Fruit fly (Drosophila melanogaster) whole organism, embryonic: ENCODE results near the gene LPCAT.
A peak's percentile ranks its signal among the peaks of the same experiment; 100 is the strongest.

Experiments
- CG1024 ChIP-seq: fragments of 200-800 bp; sonication (Bioruptor generic); IDR thresholded peaks from 2 replicates; pipeline ENCODE4 v1.3.6; 2022; ENCODE audit warnings: missing biosample characterization, missing genetic modification characterization
- CG10321 ChIP-seq: fragments of 200-800 bp; sonication (Bioruptor generic); IDR thresholded peaks from 2 replicates; pipeline ENCODE4 v1.3.6; 2022; ENCODE audit warnings: missing biosample characterization, missing genetic modification characterization
- CG11504 ChIP-seq: fragments of 200-800 bp; sonication (Bioruptor generic); optimal IDR thresholded peaks from 3 replicates; lab custom pipeline; 2019; ENCODE audit warnings: missing biosample characterization, mild to moderate bottlenecking, missing genetic modification characterization, moderate library complexity
- CG14441 ChIP-seq: fragments of 200-800 bp; sonication (Bioruptor generic); IDR thresholded peaks from 2 replicates; pipeline ENCODE4 v1.3.6; 2022; ENCODE audit warnings: missing biosample characterization, missing genetic modification characterization
- CG15011 ChIP-seq: fragments of 200-800 bp; sonication (Bioruptor generic); optimal IDR thresholded peaks from 3 replicates; lab custom pipeline; 2018; ENCODE audit warnings: missing biosample characterization, mild to moderate bottlenecking, missing genetic modification characterization
- CG15269 ChIP-seq: fragments of 200-800 bp; sonication (Bioruptor generic); optimal IDR thresholded peaks from 2 replicates; lab custom pipeline; 2018; ENCODE audit warnings: missing biosample characterization, mild to moderate bottlenecking, missing genetic modification characterization, moderate library complexity
- CG17385 ChIP-seq: fragments of 200-800 bp; sonication (Bioruptor generic); optimal IDR thresholded peaks from 3 replicates; lab custom pipeline; 2018; ENCODE audit warnings: missing biosample characterization, mild to moderate bottlenecking, missing genetic modification characterization
- CG31365 ChIP-seq: fragments of 200-800 bp; sonication (Bioruptor generic); optimal IDR thresholded peaks from 2 replicates; lab custom pipeline; 2018; ENCODE audit warnings: missing biosample characterization, mild to moderate bottlenecking, missing genetic modification characterization
- CG43689 ChIP-seq: fragments of 200-800 bp; sonication (Bioruptor generic); IDR thresholded peaks from 2 replicates; pipeline ENCODE4 v1.3.6; 2022; ENCODE audit warnings: missing biosample characterization, missing genetic modification characterization
- CG4617 ChIP-seq: fragments of 200-800 bp; sonication (Bioruptor generic); optimal IDR thresholded peaks from 3 replicates; lab custom pipeline; 2016; ENCODE audit warnings: missing biosample characterization, missing genetic modification characterization, borderline replicate concordance
- CG7271 ChIP-seq: fragments of 200-800 bp; sonication (Bioruptor generic); optimal IDR thresholded peaks from 2 replicates; lab custom pipeline; 2018; ENCODE audit warnings: missing biosample characterization, mild to moderate bottlenecking, missing genetic modification characterization, moderate library complexity
- CG7357 ChIP-seq: fragments of 200-800 bp; sonication (Bioruptor generic); IDR thresholded peaks from 3 replicates; pipeline ENCODE4 v1.3.6; 2022; ENCODE audit warnings: missing biosample characterization, missing genetic modification characterization
- CG7556 ChIP-seq: fragments of 200-800 bp; sonication (Bioruptor generic); optimal IDR thresholded peaks from 2 replicates; lab custom pipeline; 2017; ENCODE audit warnings: missing biosample characterization, mild to moderate bottlenecking, missing genetic modification characterization
- CG7963 ChIP-seq: fragments of 200-800 bp; sonication (Bioruptor generic); IDR thresholded peaks from 3 replicates; pipeline ENCODE4 v1.3.6; 2022; ENCODE audit warnings: missing biosample characterization, missing genetic modification characterization; ENCODE audit not compliant: partially characterized antibody
- CG8924 ChIP-seq: fragments of 200-800 bp; optimal IDR thresholded peaks from 3 replicates; lab custom pipeline; 2019; ENCODE audit warnings: missing biosample characterization, mild to moderate bottlenecking, missing genetic modification characterization, moderate library complexity
- CHES-1-like ChIP-seq: fragments of 200-800 bp; sonication (Bioruptor generic); optimal IDR thresholded peaks from 2 replicates; lab custom pipeline; 2016; ENCODE audit warnings: missing biosample characterization, missing genetic modification characterization
- Camta ChIP-seq: fragments of 200-800 bp; sonication (Bioruptor generic); optimal IDR thresholded peaks from 2 replicates; lab custom pipeline; 2016; ENCODE audit warnings: missing biosample characterization, missing genetic modification characterization
- D19B ChIP-seq: fragments of 200-800 bp; sonication (Bioruptor generic); optimal IDR thresholded peaks from 2 replicates; lab custom pipeline; 2017; ENCODE audit warnings: missing biosample characterization, mild to moderate bottlenecking, missing genetic modification characterization
- Drgx ChIP-seq: fragments of 200-800 bp; sonication (Bioruptor generic); IDR thresholded peaks from 2 replicates; pipeline ENCODE4 v1.3.6; 2022; ENCODE audit warnings: missing biosample characterization, missing genetic modification characterization
- Elba2 ChIP-seq: fragments of 200-800 bp; sonication (Bioruptor generic); optimal IDR thresholded peaks from 3 replicates; lab custom pipeline; 2016; ENCODE audit warnings: missing biosample characterization, missing genetic modification characterization
- Hey ChIP-seq: fragments of 200-800 bp; sonication (Bioruptor generic); optimal IDR thresholded peaks from 3 replicates; lab custom pipeline; 2018; ENCODE audit warnings: missing biosample characterization, mild to moderate bottlenecking, missing genetic modification characterization
- Hr78 ChIP-seq, 2 experiments: fragments of 200-800 bp in 1 of 2; fragments of >200 bp in 1 of 2; sonication (Bioruptor generic) in 1 of 2; optimal IDR thresholded peaks; 2 replicates each; lab custom pipeline; 2017 to 2019; ENCODE audit warnings: missing biosample characterization in 2 of 2, missing genetic modification characterization in 2 of 2, mild to moderate bottlenecking in 1 of 2, moderate library complexity in 1 of 2
- NC2α ChIP-seq: fragments of 200-800 bp; sonication (Bioruptor generic); optimal IDR thresholded peaks from 2 replicates; lab custom pipeline; 2016; ENCODE audit warnings: missing biosample characterization, missing genetic modification characterization
- Optix ChIP-seq: fragments of 200-800 bp; sonication (Bioruptor generic); IDR thresholded peaks from 3 replicates; pipeline ENCODE4 v1.3.6; 2022; ENCODE audit warnings: missing biosample characterization, missing genetic modification characterization
- PHDP ChIP-seq: fragments of 200-800 bp; sonication (Bioruptor generic); optimal IDR thresholded peaks from 3 replicates; lab custom pipeline; 2018; ENCODE audit warnings: missing biosample characterization, mild to moderate bottlenecking, missing genetic modification characterization, moderate library complexity
- Pdp1 ChIP-seq, 2 experiments: fragments of 200-800 bp; sonication (Bioruptor generic); optimal IDR thresholded peaks; 3 replicates each; lab custom pipeline; 2016; ENCODE audit warnings: missing biosample characterization in 2 of 2, missing genetic modification characterization in 2 of 2, mild to moderate bottlenecking in 1 of 2, moderate library complexity in 1 of 2
- Ptx1 ChIP-seq: fragments of 200-800 bp; sonication (Bioruptor generic); IDR thresholded peaks from 2 replicates; pipeline ENCODE4 v1.3.6; 2022; ENCODE audit warnings: missing biosample characterization, missing genetic modification characterization
- Sox100B ChIP-seq: fragments of 200-800 bp; sonication (Bioruptor generic); optimal IDR thresholded peaks from 3 replicates; lab custom pipeline; 2018; ENCODE audit warnings: missing biosample characterization, mild to moderate bottlenecking, missing genetic modification characterization
- Ssrp ChIP-seq: fragments of 200-800 bp; sonication (Bioruptor generic); optimal IDR thresholded peaks from 2 replicates; lab custom pipeline; 2018; ENCODE audit warnings: missing biosample characterization, mild to moderate bottlenecking, missing genetic modification characterization, moderate library complexity
- abd-A ChIP-seq: fragments of 200-800 bp; sonication (Bioruptor generic); optimal IDR thresholded peaks from 3 replicates; lab custom pipeline; 2019; ENCODE audit warnings: missing biosample characterization, mild to moderate bottlenecking, missing genetic modification characterization, moderate library complexity
- al ChIP-seq: fragments of 200-800 bp; sonication (Bioruptor generic); IDR thresholded peaks from 2 replicates; pipeline ENCODE4 v1.3.6; 2022; ENCODE audit warnings: missing biosample characterization, missing genetic modification characterization
- ara ChIP-seq: fragments of 200-800 bp; sonication (Bioruptor generic); IDR thresholded peaks from 2 replicates; pipeline ENCODE4 v1.3.6; 2022; ENCODE audit warnings: missing biosample characterization, missing genetic modification characterization
- chm ChIP-seq: fragments of 200-800 bp; sonication (Bioruptor generic); IDR thresholded peaks from 2 replicates; pipeline ENCODE4 v1.3.6; 2022; ENCODE audit warnings: missing biosample characterization, missing genetic modification characterization
- dan ChIP-seq: fragments of 200-800 bp; sonication (Bioruptor generic); IDR thresholded peaks from 2 replicates; pipeline ENCODE4 v1.3.6; 2022; ENCODE audit warnings: missing biosample characterization, missing genetic modification characterization
- dpn ChIP-seq, 2 experiments: fragments of 200-800 bp; sonication (Bioruptor generic); optimal IDR thresholded peaks; 3 replicates each; lab custom pipeline; 2016; ENCODE audit warnings: missing biosample characterization in 2 of 2, missing genetic modification characterization in 2 of 2
- en ChIP-seq: fragments of 200-800 bp; sonication (Bioruptor generic); optimal IDR thresholded peaks from 2 replicates; lab custom pipeline; 2016; ENCODE audit warnings: missing biosample characterization, missing genetic modification characterization
- ftz-f1 ChIP-seq: fragments of 200-800 bp; sonication (Bioruptor generic); optimal IDR thresholded peaks from 2 replicates; lab custom pipeline; 2016; ENCODE audit warnings: missing biosample characterization, missing genetic modification characterization
- gro ChIP-seq: fragments of 200-800 bp; sonication (Bioruptor generic); optimal IDR thresholded peaks from 2 replicates; lab custom pipeline; 2016; ENCODE audit warnings: missing biosample characterization, missing genetic modification characterization
- hbn ChIP-seq: fragments of 200-800 bp; sonication (Bioruptor generic); IDR thresholded peaks from 2 replicates; pipeline ENCODE4 v1.3.6; 2022; ENCODE audit warnings: missing biosample characterization, missing genetic modification characterization; ENCODE audit not compliant: partially characterized antibody
- ind ChIP-seq: fragments of 200-800 bp; sonication (Bioruptor generic); optimal IDR thresholded peaks from 3 replicates; lab custom pipeline; 2016; ENCODE audit warnings: missing biosample characterization, missing genetic modification characterization
- insv ChIP-seq, 2 experiments: fragments of 200-800 bp; sonication (Bioruptor generic); optimal IDR thresholded peaks; 3 replicates each; lab custom pipeline; 2016 to 2018; ENCODE audit warnings: missing biosample characterization in 2 of 2, missing genetic modification characterization in 2 of 2
- kah ChIP-seq: fragments of 200-800 bp; sonication (Bioruptor generic); optimal IDR thresholded peaks from 2 replicates; lab custom pipeline; 2018; ENCODE audit warnings: missing biosample characterization, mild to moderate bottlenecking, missing genetic modification characterization
- lab ChIP-seq: fragments of 200-800 bp; sonication (Bioruptor generic); optimal IDR thresholded peaks from 3 replicates; lab custom pipeline; 2017; ENCODE audit warnings: missing biosample characterization, missing genetic modification characterization, mild to moderate bottlenecking, moderate library complexity, missing genetic modification reagents
- lilli ChIP-seq: fragments of 200-800 bp; sonication (Bioruptor generic); optimal IDR thresholded peaks from 3 replicates; lab custom pipeline; 2016; ENCODE audit warnings: missing biosample characterization, missing genetic modification characterization
- luna ChIP-seq: fragments of 200-800 bp; sonication (Bioruptor generic); optimal IDR thresholded peaks from 2 replicates; lab custom pipeline; 2016; ENCODE audit warnings: missing biosample characterization, missing genetic modification characterization
- p53 ChIP-seq: fragments of 200-800 bp; sonication (Bioruptor generic); optimal IDR thresholded peaks from 2 replicates; lab custom pipeline; 2016; ENCODE audit warnings: missing biosample characterization, missing genetic modification characterization
- psq ChIP-seq: fragments of 200-800 bp; sonication (Bioruptor generic); optimal IDR thresholded peaks from 2 replicates; lab custom pipeline; 2017; ENCODE audit warnings: missing biosample characterization, missing genetic modification characterization
- ro ChIP-seq: fragments of 200-800 bp; sonication (Bioruptor generic); IDR thresholded peaks from 2 replicates; pipeline ENCODE4 v1.3.6; 2022; ENCODE audit warnings: missing biosample characterization, missing genetic modification characterization
- row ChIP-seq: fragments of 200-800 bp; sonication (Bioruptor generic); IDR thresholded peaks from 3 replicates; pipeline ENCODE4 v1.3.6; 2022; ENCODE audit warnings: missing biosample characterization, missing genetic modification characterization
- sr ChIP-seq: fragments of 200-800 bp; sonication (Bioruptor generic); IDR thresholded peaks from 3 replicates; pipeline ENCODE4 v1.3.6; 2022; ENCODE audit warnings: missing biosample characterization, missing genetic modification characterization
- stwl ChIP-seq: fragments of 200-800 bp; sonication (Bioruptor generic); optimal IDR thresholded peaks from 3 replicates; lab custom pipeline; 2018; ENCODE audit warnings: missing biosample characterization, mild to moderate bottlenecking, missing genetic modification characterization, moderate library complexity
- sug ChIP-seq: fragments of 200-800 bp; optimal IDR thresholded peaks from 2 replicates; lab custom pipeline; 2019; ENCODE audit warnings: missing biosample characterization, mild to moderate bottlenecking, missing genetic modification characterization, moderate library complexity

LPCAT gene

dm6 chrX:9589928-9590327, 10.1 kb upstream of the LPCAT start (continued):
- TF ChIP-seq Optix (GFP tag; lab: Robert Waterston, UW) (no peak), row (GFP tag; lab: Robert Waterston, UW) (peak; percentile 74), gro (no peak), insv (GFP tag; optimal IDR thresholded peaks at IDR 0.05; lab: Kevin White, UChicago) (no peak), CG7271 (tag; lab: Kevin White, UChicago) (no peak), al (no peak), Pdp1 (GFP tag; optimal IDR thresholded peaks at IDR 0.05; lab: Kevin White, UChicago) (peak; percentile 9 to 45), lilli (GFP tag; lab: Kevin White, UChicago) (peak; percentile 53), lab (GFP tag; lab: Kevin White, UChicago) (peak; percentile 72), Drgx (GFP tag; lab: Robert Waterston, UW) (peak; percentile 38; the same call in 1 of the 2 replicates), CG17385 (GFP tag; lab: Kevin White, UChicago) (peak; percentile 48), Sox100B (GFP tag; lab: Kevin White, UChicago) (peak; percentile 62), CG1024 (no peak), CG15269 (tag; lab: Kevin White, UChicago) (peak; percentile 72), Camta (GFP tag; lab: Kevin White, UChicago) (no peak), luna (GFP tag; lab: Kevin White, UChicago) (no peak), Hr78 (GFP tag; optimal IDR thresholded peaks at IDR 0.05; lab: Kevin White, UChicago) (no peak), dan (GFP tag; lab: Robert Waterston, UW) (no peak), D19B (GFP tag; lab: Kevin White, UChicago) (peak; percentile 39), CG31365 (tag; lab: Kevin White, UChicago) (no peak), sug (tag; lab: Kevin White, UChicago) (peak; percentile 39), CG10321 (GFP tag; lab: Robert Waterston, UW) (no peak), ind (peak; percentile 31), CG7556 (GFP tag; lab: Kevin White, UChicago) (peak; percentile 47), CG7963 (no peak), PHDP (tag; lab: Kevin White, UChicago) (peak; percentile 64), Hey (tag; lab: Kevin White, UChicago) (no peak), CG8924 (peak; percentile 52), CG14441 (no peak), CG7357 (GFP tag; lab: Robert Waterston, UW) (0 out of 3 replicates have a peak, but pooled peaks have one; percentile 21), ftz-f1 (GFP tag; lab: Kevin White, UChicago) (no peak), p53 (no peak), sr (GFP tag; lab: Robert Waterston, UW) (no peak), CG43689 (GFP tag; lab: Robert Waterston, UW) (no peak), chm (GFP tag; lab: Robert Waterston, UW) (no peak), Ptx1 (GFP tag; lab: Robert Waterston, UW) (peak; percentile 61), hbn (GFP tag; lab: Robert Waterston, UW) (no peak), kah (no peak), NC2α (GFP tag; lab: Kevin White, UChicago) (no peak), Elba2 (GFP tag; lab: Kevin White, UChicago) (no peak), ara (GFP tag; lab: Robert Waterston, UW) (no peak), Ssrp (tag; lab: Kevin White, UChicago) (peak; percentile 47), CG11504 (tag; lab: Kevin White, UChicago) (peak; percentile 77), psq (GFP tag; lab: Kevin White, UChicago) (no peak), CHES-1-like (GFP tag; lab: Kevin White, UChicago) (no peak), CG15011 (GFP tag; lab: Kevin White, UChicago) (peak; percentile 19), abd-A (tag; lab: Kevin White, UChicago) (no peak), en (no peak), dpn (GFP tag; optimal IDR thresholded peaks at IDR 0.05; lab: Kevin White, UChicago) (peak in 1 of 2 experiments; percentile 43), stwl (tag; lab: Kevin White, UChicago) (no peak), ro (no peak), CG4617 (GFP tag; lab: Kevin White, UChicago) (no peak)
